Worm (Caenorhabditis elegans) whole organism, midembryonic: ENCODE measurements around the gene smvt-1.

Experiments
- cog-1 ChIP-seq: sonication (generic microtip); optimal IDR thresholded peaks from 2 replicates; lab custom pipeline; 2016; ENCODE audit warnings: missing genetic modification characterization, missing compliant biosample characterization
- flt-1 ChIP-seq: fragments of 200-800 bp; sonication (Bioruptor generic); IDR thresholded peaks from 2 replicates; pipeline ENCODE4 v1.3.6; 2022; ENCODE audit warnings: missing genetic modification characterization, missing compliant biosample characterization
- klf-2 ChIP-seq: fragments of 200-800 bp; sonication (Bioruptor generic); conservative IDR thresholded peaks from 2 replicates; pipeline ENCODE4 v1.3.6; 2022; ENCODE audit warnings: missing genetic modification reagents, missing genetic modification characterization, missing compliant biosample characterization
- ref-1 ChIP-seq: fragments of 200-800 bp; sonication (Bioruptor generic); conservative IDR thresholded peaks from 2 replicates; pipeline ENCODE4 v1.3.6; 2022; ENCODE audit warnings: missing genetic modification reagents, missing genetic modification characterization, missing compliant biosample characterization
- tab-1 ChIP-seq: fragments of 200-800 bp; sonication (Bioruptor generic); IDR thresholded peaks from 2 replicates; pipeline ENCODE4 v1.3.6; 2022; ENCODE audit warnings: missing genetic modification characterization, missing compliant biosample characterization
- ztf-23 ChIP-seq: fragments of 200-800 bp; sonication (Bioruptor generic); IDR thresholded peaks from 2 replicates; pipeline ENCODE4 v1.3.6; 2022; ENCODE audit warnings: missing genetic modification reagents, missing genetic modification characterization, missing compliant biosample characterization
- ztf-29 ChIP-seq: fragments of 200-800 bp; sonication (Bioruptor generic); IDR thresholded peaks from 2 replicates; pipeline ENCODE4 v1.3.6; 2022; ENCODE audit warnings: missing genetic modification reagents, missing genetic modification characterization, missing compliant biosample characterization

- TF ChIP-seq flt-1 (GFP tag; lab: Robert Waterston, UW) (no peak), ztf-23 (GFP tag; lab: Robert Waterston, UW) (no peak), cog-1 (tag; lab: Kevin White, UChicago) (no peak), klf-2 (GFP tag; lab: Robert Waterston, UW) (no peak), ref-1 (no peak), tab-1 (GFP tag; lab: Robert Waterston, UW) (no peak), ztf-29 (no peak)
Observed at ce11 chrX:2531276-2531675, 17.5 kb downstream of the smvt-1 start.
